Fruit fly (Drosophila melanogaster): Measurements from ENCODE around the gene GMF.

dm6 chr2L:16337785-16338184 is 35.0 kb upstream of the GMF start, which contains the start of gene CG31817:
- TF ChIP-seq Ets98B (GFP tag; IDR thresholded peaks at IDR 0.05): no peak
- TF ChIP-seq CG10348 (GFP tag; IDR thresholded peaks at IDR 0.05): no peak

Data from whole organism, pupa.